Worm (Caenorhabditis elegans): ENCODE measurements around the gene arp-6.

- no peak for TF ChIP-seq tab-1 (GFP tag; IDR thresholded peaks at IDR 0.05)
- no peak for TF ChIP-seq med-1 (GFP tag; optimal IDR thresholded peaks at IDR 0.05; ENCODE audit: insufficient read depth)
- TF ChIP-seq ref-1 (GFP tag; conservative IDR thresholded peaks at IDR 0.05): no peak
- TF ChIP-seq flt-1 (GFP tag; IDR thresholded peaks at IDR 0.05): no peak
- TF ChIP-seq ztf-23 (GFP tag; IDR thresholded peaks at IDR 0.05): no peak
- no peak for TF ChIP-seq cog-1 (tag; optimal IDR thresholded peaks at IDR 0.05)
Measured at ce11 chrII:8052172-8052571, 15.0 kb upstream of the arp-6 start.

All from whole organism, midembryonic.